Fruit fly (Drosophila melanogaster) whole organism, embryonic: ENCODE results near the gene Ptp69D.

Source experiments
- Ada2b ChIP-seq: fragments of 200-800 bp; sonication (Bioruptor generic); IDR thresholded peaks from 2 replicates; pipeline ENCODE4 v1.3.6; 2022; ENCODE audit warnings: missing biosample characterization, missing genetic modification characterization
- Atf-2 ChIP-seq: fragments of 200-800 bp; sonication (Bioruptor generic); optimal IDR thresholded peaks from 2 replicates; lab custom pipeline; 2016; ENCODE audit warnings: missing biosample characterization, missing genetic modification characterization
- CG10321 ChIP-seq: fragments of 200-800 bp; sonication (Bioruptor generic); IDR thresholded peaks from 2 replicates; pipeline ENCODE4 v1.3.6; 2022; ENCODE audit warnings: missing biosample characterization, missing genetic modification characterization
- CG11504 ChIP-seq: fragments of 200-800 bp; sonication (Bioruptor generic); optimal IDR thresholded peaks from 3 replicates; lab custom pipeline; 2019; ENCODE audit warnings: missing biosample characterization, mild to moderate bottlenecking, missing genetic modification characterization, moderate library complexity
- CG12071 ChIP-seq: fragments of 200-800 bp; sonication (Bioruptor generic); optimal IDR thresholded peaks from 3 replicates; lab custom pipeline; 2018; ENCODE audit warnings: missing biosample characterization, mild to moderate bottlenecking, missing genetic modification characterization
- CG13287 ChIP-seq: fragments of 200-800 bp; sonication (Bioruptor generic); IDR thresholded peaks from 2 replicates; pipeline ENCODE4 v1.3.6; 2022; ENCODE audit warnings: missing biosample characterization, missing genetic modification characterization; ENCODE audit not compliant: partially characterized antibody
- CG13624 ChIP-seq: fragments of 200-800 bp; sonication (Bioruptor generic); optimal IDR thresholded peaks from 2 replicates; lab custom pipeline; 2016; ENCODE audit warnings: missing biosample characterization, missing genetic modification characterization
- CG17328 ChIP-seq: fragments of 200-800 bp; sonication (Bioruptor generic); IDR thresholded peaks from 2 replicates; pipeline ENCODE4 v1.3.6; 2022; ENCODE audit warnings: missing biosample characterization, missing genetic modification characterization
- CG2199 ChIP-seq: fragments of 200-800 bp; sonication (Bioruptor generic); IDR thresholded peaks from 3 replicates; pipeline ENCODE4 v1.3.6; 2022; ENCODE audit warnings: missing biosample characterization, missing genetic modification characterization
- CG3995 ChIP-seq: fragments of 200-800 bp; sonication (Bioruptor generic); optimal IDR thresholded peaks from 3 replicates; lab custom pipeline; 2016; ENCODE audit warnings: missing biosample characterization, missing genetic modification characterization
- CG4360 ChIP-seq: fragments of 200-800 bp; sonication (Bioruptor generic); IDR thresholded peaks from 2 replicates; pipeline ENCODE4 v1.3.6; 2022; ENCODE audit warnings: missing biosample characterization, missing genetic modification characterization
- CG5180 ChIP-seq: fragments of 200-800 bp; sonication (Bioruptor generic); optimal IDR thresholded peaks from 3 replicates; lab custom pipeline; 2017; ENCODE audit warnings: missing biosample characterization, missing genetic modification characterization, mild to moderate bottlenecking, moderate library complexity, missing genetic modification reagents
- CG6272 ChIP-seq: fragments of 200-800 bp; sonication (Bioruptor generic); IDR thresholded peaks from 2 replicates; pipeline ENCODE4 v1.3.6; 2022; ENCODE audit warnings: missing biosample characterization, missing genetic modification characterization
- CHES-1-like ChIP-seq: fragments of 200-800 bp; sonication (Bioruptor generic); optimal IDR thresholded peaks from 2 replicates; lab custom pipeline; 2016; ENCODE audit warnings: missing biosample characterization, missing genetic modification characterization
- CoRest ChIP-seq: fragments of 200-800 bp; sonication (Bioruptor generic); optimal IDR thresholded peaks from 3 replicates; lab custom pipeline; 2018; ENCODE audit warnings: missing biosample characterization, mild to moderate bottlenecking, missing genetic modification characterization, moderate library complexity
- D ChIP-seq, 2 experiments: fragments of 200-800 bp in 1 of 2; fragments of >200 bp in 1 of 2; sonication (Bioruptor generic) in 1 of 2; optimal IDR thresholded peaks; 2 replicates in 1 of 2; 3 replicates in 1 of 2; lab custom pipeline; 2017; ENCODE audit warnings: mild to moderate bottlenecking in 1 of 2, missing biosample characterization in 1 of 2, missing genetic modification characterization in 1 of 2, missing genetic modification reagents in 1 of 2
- D19A ChIP-seq: fragments of 200-800 bp; optimal IDR thresholded peaks from 3 replicates; lab custom pipeline; 2019; ENCODE audit warnings: missing biosample characterization, mild to moderate bottlenecking, missing genetic modification characterization, moderate library complexity
- Deaf1 ChIP-seq: fragments of 200-800 bp; optimal IDR thresholded peaks from 3 replicates; lab custom pipeline; 2019; ENCODE audit warnings: missing biosample characterization, mild to moderate bottlenecking, missing genetic modification characterization, moderate library complexity
- ERR ChIP-seq: fragments of 200-800 bp; sonication (Bioruptor generic); optimal IDR thresholded peaks from 2 replicates; lab custom pipeline; 2016; ENCODE audit warnings: missing biosample characterization, missing genetic modification characterization
- Ets65A ChIP-seq: fragments of 200-800 bp; sonication (Bioruptor generic); peaks from one replicate; lab custom pipeline; 2016; ENCODE audit warnings: missing biosample characterization, missing genetic modification characterization
- Lhr ChIP-seq: fragments of 200-800 bp; sonication (Bioruptor generic); optimal IDR thresholded peaks from 3 replicates; lab custom pipeline; 2017; ENCODE audit warnings: mild to moderate bottlenecking, missing biosample characterization, missing genetic modification reagents, missing genetic modification characterization
- Lpt ChIP-seq: fragments of >200 bp; optimal IDR thresholded peaks from 2 replicates; lab custom pipeline; 2018; ENCODE audit warnings: missing biosample characterization, missing genetic modification characterization
- Med ChIP-seq: fragments of 200-800 bp; sonication (Bioruptor generic); peaks from one replicate; lab custom pipeline; 2016; ENCODE audit warnings: missing biosample characterization, missing genetic modification characterization, mild to moderate bottlenecking, inconsistent platforms, moderate library complexity
- Oaz ChIP-seq: fragments of 200-800 bp; sonication (Bioruptor generic); IDR thresholded peaks from 2 replicates; pipeline ENCODE4 v1.3.6; 2022; ENCODE audit warnings: missing biosample characterization, missing genetic modification characterization
- Sin3A ChIP-seq: fragments of >200 bp; optimal IDR thresholded peaks from 2 replicates; lab custom pipeline; 2018
- Sox102F ChIP-seq: fragments of 200-800 bp; sonication (Bioruptor generic); optimal IDR thresholded peaks from 2 replicates; lab custom pipeline; 2018; ENCODE audit warnings: missing biosample characterization, mild to moderate bottlenecking, missing genetic modification characterization, moderate library complexity
- Trl ChIP-seq, 3 experiments: fragments of >200 bp in 2 of 3; fragments of 200-800 bp in 1 of 3; sonication (Bioruptor generic) in 1 of 3; optimal IDR thresholded peaks; 2 replicates in 1 of 3; 3 replicates in 2 of 3; lab custom pipeline; 2016 to 2017; ENCODE audit warnings: missing biosample characterization in 1 of 3, missing genetic modification characterization in 1 of 3
- az2 ChIP-seq: fragments of 200-800 bp; sonication (Bioruptor generic); optimal IDR thresholded peaks from 3 replicates; lab custom pipeline; 2016; ENCODE audit warnings: missing biosample characterization, missing genetic modification characterization
- bigmax ChIP-seq: fragments of 200-800 bp; sonication (Bioruptor generic); optimal IDR thresholded peaks from 2 replicates; lab custom pipeline; 2018; ENCODE audit warnings: missing biosample characterization, mild to moderate bottlenecking, missing genetic modification characterization
- chinmo ChIP-seq: fragments of 200-800 bp; sonication (Bioruptor generic); IDR thresholded peaks from 4 replicates; pipeline ENCODE4 v1.3.6; 2022; ENCODE audit warnings: missing biosample characterization, missing genetic modification characterization; ENCODE audit not compliant: partially characterized antibody
- ewg ChIP-seq: fragments of 200-800 bp; sonication (Bioruptor generic); optimal IDR thresholded peaks from 3 replicates; lab custom pipeline; 2017; ENCODE audit warnings: mild to moderate bottlenecking, missing biosample characterization, missing genetic modification reagents, missing genetic modification characterization
- gro ChIP-seq: fragments of 200-800 bp; sonication (Bioruptor generic); optimal IDR thresholded peaks from 2 replicates; lab custom pipeline; 2016; ENCODE audit warnings: missing biosample characterization, missing genetic modification characterization
- gsb-n ChIP-seq: fragments of 200-800 bp; sonication (Bioruptor generic); optimal IDR thresholded peaks from 3 replicates; lab custom pipeline; 2018; ENCODE audit warnings: missing biosample characterization, mild to moderate bottlenecking, missing genetic modification characterization
- jing ChIP-seq: fragments of 200-800 bp; sonication (Bioruptor generic); optimal IDR thresholded peaks from 2 replicates; lab custom pipeline; 2018; ENCODE audit warnings: missing biosample characterization, mild to moderate bottlenecking, missing genetic modification characterization
- ken ChIP-seq: fragments of 200-800 bp; sonication (Bioruptor generic); IDR thresholded peaks from 3 replicates; pipeline ENCODE4 v1.3.6; 2022; ENCODE audit warnings: missing biosample characterization, missing genetic modification characterization
- klu ChIP-seq: fragments of 200-800 bp; sonication (Bioruptor generic); IDR thresholded peaks from 2 replicates; pipeline ENCODE4 v1.3.6; 2022; ENCODE audit warnings: missing biosample characterization, missing genetic modification characterization
- kni ChIP-seq: fragments of 200-800 bp; sonication (Bioruptor generic); optimal IDR thresholded peaks from 3 replicates; lab custom pipeline; 2017; ENCODE audit warnings: mild to moderate bottlenecking, missing biosample characterization, missing genetic modification reagents, missing genetic modification characterization
- mirr ChIP-seq: fragments of 200-800 bp; sonication (Bioruptor generic); optimal IDR thresholded peaks from 3 replicates; lab custom pipeline; 2018; ENCODE audit warnings: missing biosample characterization, mild to moderate bottlenecking, missing genetic modification characterization
- schlank ChIP-seq: fragments of 200-800 bp; sonication (Bioruptor generic); optimal IDR thresholded peaks from 2 replicates; lab custom pipeline; 2018; ENCODE audit warnings: missing biosample characterization, mild to moderate bottlenecking, missing genetic modification characterization
- so ChIP-seq: fragments of 200-800 bp; sonication (Bioruptor generic); IDR thresholded peaks from 3 replicates; pipeline ENCODE4 v1.3.6; 2022; ENCODE audit warnings: missing biosample characterization, missing genetic modification characterization
- sqz ChIP-seq: fragments of 200-800 bp; sonication (Bioruptor generic); optimal IDR thresholded peaks from 3 replicates; lab custom pipeline; 2018; ENCODE audit warnings: missing biosample characterization, mild to moderate bottlenecking, missing genetic modification characterization
- tll ChIP-seq, 2 experiments: fragments of 200-800 bp in 1 of 2; fragments of >200 bp in 1 of 2; sonication (Bioruptor generic) in 1 of 2; optimal IDR thresholded peaks; 2 replicates each; lab custom pipeline; 2017 to 2019; ENCODE audit warnings: missing biosample characterization in 2 of 2, missing genetic modification characterization in 2 of 2, mild to moderate bottlenecking in 1 of 2, moderate library complexity in 1 of 2
- twi ChIP-seq: fragments of 200-800 bp; optimal IDR thresholded peaks from 2 replicates; lab custom pipeline; 2019; ENCODE audit warnings: missing biosample characterization, mild to moderate bottlenecking, missing genetic modification characterization, moderate library complexity
- unc-4 ChIP-seq: fragments of 200-800 bp; sonication (Bioruptor generic); IDR thresholded peaks from 2 replicates; pipeline ENCODE4 v1.3.6; 2022; ENCODE audit warnings: missing biosample characterization, missing genetic modification characterization; ENCODE audit not compliant: partially characterized antibody
- vnd ChIP-seq: fragments of 200-800 bp; sonication (Bioruptor generic); IDR thresholded peaks from 3 replicates; pipeline ENCODE4 v1.3.6; 2022; ENCODE audit warnings: missing biosample characterization, missing genetic modification characterization; ENCODE audit not compliant: partially characterized antibody

Ptp69D gene

DNA sequence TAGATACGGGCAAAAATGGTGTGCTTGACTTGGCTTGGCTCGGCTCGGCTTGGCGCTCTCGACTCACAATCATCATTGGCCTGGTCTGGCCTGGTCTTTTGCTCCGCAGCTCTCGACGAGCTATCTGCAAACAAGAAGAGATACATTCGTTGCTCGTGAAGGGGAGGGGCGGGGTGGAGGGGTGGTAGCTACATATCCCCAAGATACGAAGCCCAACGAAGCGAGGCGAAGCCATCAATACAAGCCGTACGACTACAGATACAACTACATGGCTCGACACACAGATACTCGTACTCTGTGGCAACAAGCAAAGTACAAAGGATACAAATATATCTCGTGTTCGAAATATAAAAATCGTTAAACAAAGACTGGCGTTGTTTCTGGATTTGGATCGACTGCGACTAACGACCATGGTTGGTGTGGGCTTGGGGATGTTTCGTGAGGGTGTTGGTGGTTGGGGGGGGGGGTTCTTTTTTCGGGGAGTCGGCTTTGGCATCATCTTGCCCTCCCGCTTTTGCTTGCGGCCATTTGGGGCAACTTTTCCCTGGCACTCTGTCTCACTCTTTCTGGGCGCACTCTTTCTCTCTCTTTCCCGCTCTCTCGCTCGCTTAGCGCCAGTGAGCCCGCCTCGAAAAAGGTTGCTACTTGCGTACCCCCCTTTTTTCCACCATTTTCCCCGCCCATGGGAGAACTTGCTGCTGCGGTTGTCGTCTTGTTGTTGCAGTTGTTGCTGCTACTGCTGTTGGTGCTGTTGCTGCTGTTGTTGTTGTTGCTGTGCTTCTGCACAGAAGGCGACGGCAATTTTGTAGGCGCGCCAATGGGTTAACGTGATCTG lies 44.2 kb upstream of the Ptp69D start (continued):
- TF ChIP-seq klu (no peak), D19A (tag; lab: Kevin White, UChicago) (no peak), Lhr (GFP tag; lab: Kevin White, UChicago) (no peak), chinmo (0 out of 4 replicates have a peak, but pooled peaks have one; percentile 63), so (GFP tag; lab: Robert Waterston, UW) (no peak), ken (GFP tag; lab: Robert Waterston, UW) (peak; percentile 41; the same call in 1 of the 3 replicates), CG5180 (GFP tag; lab: Kevin White, UChicago) (peak; percentile 32), gsb-n (tag; lab: Kevin White, UChicago) (no peak), kni (peak; percentile 17), bigmax (GFP tag; lab: Kevin White, UChicago) (no peak), CG2199 (peak; percentile 38; the same call in 2 of the 3 replicates), Oaz (GFP tag; lab: Robert Waterston, UW) (0 out of 2 replicates have a peak, but pooled peaks have one; percentile 14), Deaf1 (tag; lab: Kevin White, UChicago) (peak; percentile 91), az2 (GFP tag; lab: Kevin White, UChicago) (no peak), ERR (no peak), Ets65A (GFP tag; lab: Kevin White, UChicago) (peak; percentile 95), CoRest (tag; lab: Kevin White, UChicago) (peak; percentile 4), CG12071 (no peak), CG17328 (GFP tag; lab: Robert Waterston, UW) (0 out of 2 replicates have a peak, but pooled peaks have one; percentile 33), Atf-2 (GFP tag; lab: Kevin White, UChicago) (no peak), CG10321 (GFP tag; lab: Robert Waterston, UW) (peak; percentile 93), ewg (peak; percentile 4), CG13624 (GFP tag; lab: Kevin White, UChicago) (no peak), Med (GFP tag; lab: Kevin White, UChicago) (peak; percentile 75)

DNA sequence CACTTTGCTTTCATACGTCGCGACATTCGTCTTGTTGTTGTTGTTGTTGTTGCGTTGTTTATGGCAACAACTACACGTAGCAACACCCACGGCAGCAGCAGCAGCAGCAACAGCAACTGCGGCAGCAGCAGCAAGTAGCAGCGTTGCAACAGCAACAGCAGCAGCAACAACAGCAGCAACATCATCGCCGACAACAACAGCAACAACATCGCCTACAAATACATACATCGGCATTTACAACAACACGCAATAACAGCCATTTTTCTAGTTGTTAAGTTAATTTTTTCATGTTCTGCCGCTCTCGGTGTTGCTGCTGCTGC lies 42.2 kb upstream of the Ptp69D start:
- TF ChIP-seq tll (GFP tag; optimal IDR thresholded peaks at IDR 0.05; lab: Kevin White, UChicago) (no peak), Med (GFP tag; lab: Kevin White, UChicago) (peak; percentile 24), CG11504 (peak; percentile 55), Ada2b (GFP tag; lab: Robert Waterston, UW) (no peak), mirr (GFP tag; lab: Kevin White, UChicago) (peak; percentile 97), Sox102F (no peak), CG4360 (GFP tag; lab: Robert Waterston, UW) (peak; percentile 98)

DNA sequence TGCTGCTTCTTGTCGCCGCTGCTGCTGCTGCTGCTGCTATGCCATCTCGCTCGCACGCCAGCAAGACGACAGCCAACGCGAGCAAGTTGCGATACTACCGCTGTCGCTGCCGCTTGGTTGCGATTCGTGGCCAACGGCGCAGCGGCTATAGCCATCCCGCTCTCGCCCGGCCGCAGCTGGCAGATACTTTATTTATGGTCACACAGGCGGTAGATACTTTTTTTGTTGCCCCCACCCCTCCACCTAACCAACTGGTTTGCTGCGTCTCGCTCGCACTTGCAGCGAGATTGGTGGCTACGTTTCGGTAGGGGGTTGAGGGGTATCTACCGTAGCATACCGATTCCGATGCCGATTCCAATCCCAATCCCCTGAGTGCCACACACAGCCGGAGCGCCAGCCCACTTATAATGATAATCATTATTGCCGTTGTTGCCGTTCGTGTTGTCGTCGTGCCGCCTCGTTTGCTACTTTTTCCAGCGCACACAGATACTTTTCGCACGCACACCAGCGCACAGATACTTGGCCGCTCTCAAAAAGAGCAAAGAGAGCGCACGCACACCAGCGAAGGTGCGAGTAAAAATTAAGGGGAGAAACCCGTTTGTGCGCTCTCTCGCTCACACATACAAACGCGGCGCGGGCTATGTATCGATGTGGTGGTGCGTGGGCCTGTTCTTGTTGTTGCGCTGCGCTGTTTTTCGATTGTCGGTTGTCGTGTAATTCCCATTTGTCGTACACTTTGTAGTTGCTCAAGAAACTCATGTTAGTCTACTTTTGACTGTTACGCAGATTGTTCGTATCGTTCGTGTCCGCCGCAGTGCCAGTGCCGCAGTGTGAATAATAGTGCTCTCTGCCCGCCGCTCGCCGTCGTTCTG lies 41.6 kb upstream of the Ptp69D start, which contains the start of gene mirr:
mirr (plus strand) TSS at position 759 of the 872 bp plus-strand sequence.
- TF ChIP-seq sqz, result peak; percentile 86
- no peak for TF ChIP-seq CG3995 (GFP tag; lab: Kevin White, UChicago)
- TF ChIP-seq jing (GFP tag; lab: Kevin White, UChicago), result peak; percentile 71
- TF ChIP-seq CG5180 (GFP tag; lab: Kevin White, UChicago), result peak; percentile 62
- no peak for TF ChIP-seq vnd (GFP tag; lab: Robert Waterston, UW)
- peak; percentile 11 for TF ChIP-seq CHES-1-like
- no peak for TF ChIP-seq unc-4 (GFP tag; lab: Robert Waterston, UW)
- TF ChIP-seq Trl (optimal IDR thresholded peaks at IDR 0.05; lab: Kevin White, UChicago), result peak; percentile 92 to 99
- TF ChIP-seq Trl (GFP tag; optimal IDR thresholded peaks at IDR 0.05; lab: Kevin White, UChicago), result no peak
- peak; percentile 30 for TF ChIP-seq twi (tag; lab: Kevin White, UChicago)
- peak; percentile 66 for TF ChIP-seq gro (GFP tag; lab: Kevin White, UChicago)
- no peak for TF ChIP-seq Sin3A
- no peak for TF ChIP-seq schlank
- no peak for TF ChIP-seq CG6272 (GFP tag; lab: Robert Waterston, UW)
- no peak for TF ChIP-seq Lpt
- peak; percentile 32 for TF ChIP-seq CG13287 (GFP tag; lab: Robert Waterston, UW)
- TF ChIP-seq D (optimal IDR thresholded peaks at IDR 0.05; lab: Kevin White, UChicago), result no peak
- no peak for TF ChIP-seq D (GFP tag; optimal IDR thresholded peaks at IDR 0.05; lab: Kevin White, UChicago)
